Worm (Caenorhabditis elegans) whole organism, L4/young adult: ENCODE measurements around the gene M110.9.

ENCODE experiments used
- W03F9.2 ChIP-seq: fragments of 150-350 bp; optimal IDR thresholded peaks from 2 replicates; lab custom pipeline; 2014; ENCODE audit warnings: missing biosample characterization, missing genetic modification characterization
- him-1 ChIP-seq: sonication (generic microtip); optimal IDR thresholded peaks from 2 replicates; lab custom pipeline; 2016; ENCODE audit warnings: missing genotype, missing genetic modification reagents, missing genetic modification characterization, missing compliant biosample characterization

DNA sequence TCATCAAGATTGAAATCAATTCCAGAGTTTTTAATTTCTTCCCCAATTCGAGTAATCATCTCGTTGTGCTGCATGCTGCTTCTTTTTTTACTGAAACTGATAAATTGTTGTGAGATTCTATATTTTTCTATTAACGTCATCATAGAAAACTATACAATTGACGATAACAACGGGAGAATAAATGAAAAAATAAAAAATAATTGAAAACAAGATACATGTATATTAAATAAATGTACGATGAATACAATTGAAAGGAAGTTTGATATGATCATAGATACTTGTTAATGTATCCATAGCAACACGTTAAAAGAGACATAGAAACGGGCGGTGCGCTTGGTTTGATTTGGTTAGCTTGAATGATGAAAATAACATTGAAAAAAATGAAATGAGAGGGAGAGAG, 40.6 kb upstream of the M110.9 start, which contains the start of gene T05C12.8:
- TF ChIP-seq him-1 (tag; lab: Kevin White, UChicago) (no peak), W03F9.2 (tag; lab: Kevin White, UChicago) (no peak)
